Worm (Caenorhabditis elegans): ENCODE measurements around the gene Y44A6D.1.

DNA sequence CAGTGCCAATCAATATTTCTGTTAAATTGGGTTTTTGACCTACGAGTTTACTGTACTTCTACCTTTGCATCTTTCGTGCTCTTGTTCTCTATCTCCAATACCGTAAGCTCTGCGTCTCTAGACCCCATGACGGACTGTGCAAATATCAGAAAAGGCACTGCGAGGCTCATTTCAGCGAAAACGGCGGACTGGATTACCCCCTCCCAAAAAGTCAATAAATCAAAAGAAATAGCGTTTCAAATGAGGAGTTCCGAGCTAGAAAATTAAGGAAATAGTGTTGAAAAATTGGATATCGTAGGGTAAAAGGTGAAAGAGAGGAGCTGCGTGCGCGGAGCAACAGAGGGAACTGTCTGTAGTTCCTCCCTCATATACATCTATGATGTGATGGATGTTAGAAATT is 28.1 kb downstream of the Y44A6D.1 start:
- TF ChIP-seq ama-1 (optimal IDR thresholded peaks at IDR 0.05) (no peak), nhr-237 (tag; optimal IDR thresholded peaks at IDR 0.05) (no peak), ceh-90 (tag; optimal IDR thresholded peaks at IDR 0.05) (no peak)

All from whole organism, L1 larva.